Fruit fly (Drosophila melanogaster): ENCODE data around the gene vn.
A peak's percentile ranks its signal among the peaks of the same experiment; 100 is the strongest.

vn gene

DNA sequence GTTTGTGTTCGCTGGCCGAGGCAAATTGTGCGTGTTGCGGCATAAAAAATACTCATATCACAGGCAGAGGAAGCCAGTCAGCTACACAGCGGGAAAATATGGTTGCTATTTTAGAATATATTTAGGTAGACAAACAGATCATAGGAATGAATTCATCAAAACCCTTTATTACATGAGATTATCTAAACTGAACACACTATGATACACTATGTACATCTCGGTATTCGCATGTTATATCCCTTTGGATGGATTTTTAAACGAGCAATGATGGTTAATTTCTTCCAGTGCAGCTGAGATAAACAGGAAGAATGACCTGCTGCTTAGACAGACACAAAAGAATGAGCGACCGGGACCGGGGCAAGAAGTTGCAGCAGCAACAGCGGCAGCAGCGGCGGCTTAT, 11.5 kb upstream of the vn start (continued):
- TF ChIP-seq CG16863 (GFP tag; optimal IDR thresholded peaks at IDR 0.05) (peak; percentile 38), shn (GFP tag; optimal IDR thresholded peaks at IDR 0.05) (peak; percentile 39), CG11504 (tag; optimal IDR thresholded peaks at IDR 0.05) (peak; percentile 21), NK7.1 (GFP tag; optimal IDR thresholded peaks at IDR 0.05) (peak; percentile 14), CG1603 (tag; optimal IDR thresholded peaks at IDR 0.05) (peak; percentile 76), Dek (tag; optimal IDR thresholded peaks at IDR 0.05) (no peak), chn (GFP tag; optimal IDR thresholded peaks at IDR 0.05) (peak; percentile 35), D19A (tag; optimal IDR thresholded peaks at IDR 0.05) (peak; percentile 49), CG13775 (GFP tag; optimal IDR thresholded peaks at IDR 0.05) (peak; percentile 66), CG12219 (GFP tag; optimal IDR thresholded peaks at IDR 0.05) (peak; percentile 22), E2f1 (GFP tag; IDR thresholded peaks at IDR 0.05) (no peak), dmrt11E (tag; optimal IDR thresholded peaks at IDR 0.05) (peak; percentile 88), Atf3 (GFP tag; optimal IDR thresholded peaks at IDR 0.05) (peak; percentile 47), CG8359 (GFP tag; optimal IDR thresholded peaks at IDR 0.05; ENCODE audit: borderline replicate concordance) (peak; percentile 34), phol (tag; optimal IDR thresholded peaks at IDR 0.05) (peak; percentile 62), az2 (GFP tag; optimal IDR thresholded peaks at IDR 0.05) (peak; percentile 35), Dp (GFP tag; optimal IDR thresholded peaks at IDR 0.05) (no peak), Hr39 (optimal IDR thresholded peaks at IDR 0.05) (no peak), nau (GFP tag; optimal IDR thresholded peaks at IDR 0.05) (no peak), gcm (GFP tag; optimal IDR thresholded peaks at IDR 0.05) (peak; percentile 25), CG6254 (GFP tag; optimal IDR thresholded peaks at IDR 0.05) (peak; percentile 15), CG9609 (GFP tag; optimal IDR thresholded peaks at IDR 0.05) (peak; percentile 10), nerfin-2 (GFP tag; IDR thresholded peaks at IDR 0.05; ENCODE audit: partially characterized antibody) (no peak), gsb-n (tag; optimal IDR thresholded peaks at IDR 0.05) (peak; percentile 37), fd3F (GFP tag; optimal IDR thresholded peaks at IDR 0.05) (no peak), Myb (GFP tag; optimal IDR thresholded peaks at IDR 0.05) (no peak), CG2116 (GFP tag; optimal IDR thresholded peaks at IDR 0.05) (peak; percentile 13), CG15514 (GFP tag; optimal IDR thresholded peaks at IDR 0.05) (no peak), gt (GFP tag; IDR thresholded peaks at IDR 0.05) (peak; percentile 22; the same call in 1 of the 2 replicates), CG12391 (tag; optimal IDR thresholded peaks at IDR 0.05) (peak; percentile 59), zf30C (GFP tag; optimal IDR thresholded peaks at IDR 0.05) (peak; percentile 96), CG7556 (GFP tag; optimal IDR thresholded peaks at IDR 0.05) (peak; percentile 29), dpn (GFP tag; optimal IDR thresholded peaks at IDR 0.05) (peak in 1 of 2 experiments; percentile 7), Neu2 (GFP tag; optimal IDR thresholded peaks at IDR 0.05; ENCODE audit: borderline replicate concordance) (peak; percentile 29), CG17829 (tag; optimal IDR thresholded peaks at IDR 0.05) (peak; percentile 80), tll (GFP tag; optimal IDR thresholded peaks at IDR 0.05) (peak; percentile 20 to 84), chif (GFP tag; optimal IDR thresholded peaks at IDR 0.05) (peak; percentile 34 to 80), Ets65A (GFP tag) (peak; percentile 4), ttk (GFP tag; IDR thresholded peaks at IDR 0.05) (no peak), Awh (GFP tag; IDR thresholded peaks at IDR 0.05) (no peak), CG1602 (GFP tag; optimal IDR thresholded peaks at IDR 0.05) (peak; percentile 43), Hsf (GFP tag; optimal IDR thresholded peaks at IDR 0.05) (peak; percentile 47), CoRest (tag; optimal IDR thresholded peaks at IDR 0.05) (peak; percentile 19), CG4360 (GFP tag; IDR thresholded peaks at IDR 0.05) (no peak), CG10979 (tag; optimal IDR thresholded peaks at IDR 0.05) (peak; percentile 82), crc (GFP tag; optimal IDR thresholded peaks at IDR 0.05) (peak; percentile 17), Taf1 (GFP tag; IDR thresholded peaks at IDR 0.05) (no peak), NC2α (GFP tag; optimal IDR thresholded peaks at IDR 0.05) (peak; percentile 6), CG34422 (GFP tag; IDR thresholded peaks at IDR 0.05) (no peak), CG11398 (GFP tag; optimal IDR thresholded peaks at IDR 0.05) (peak; percentile 14), jing (GFP tag; optimal IDR thresholded peaks at IDR 0.05) (peak; percentile 7)

Measured in whole organism, embryonic.